Fruit fly (Drosophila melanogaster): ENCODE measurements around the gene CG1544.

The CG1544 gene

dm6 chr3R:31247281-31247995 lies 50.7 kb downstream of the CG1544 start (continued):
- peak; percentile 31 for TF ChIP-seq lilli (GFP tag; optimal IDR thresholded peaks at IDR 0.05)
- TF ChIP-seq vfl (GFP tag; optimal IDR thresholded peaks at IDR 0.05): no peak
- TF ChIP-seq NfI (GFP tag; optimal IDR thresholded peaks at IDR 0.05): peak; percentile 46
- peak; percentile 89 for TF ChIP-seq CG11504 (tag; optimal IDR thresholded peaks at IDR 0.05)
- TF ChIP-seq CG7928 (GFP tag; optimal IDR thresholded peaks at IDR 0.05): no peak
- TF ChIP-seq stc (GFP tag; IDR thresholded peaks at IDR 0.05): peak; percentile 82
- peak; percentile 83 for TF ChIP-seq CG7839 (tag; optimal IDR thresholded peaks at IDR 0.05)
- peak; percentile 54 for TF ChIP-seq sug (tag; optimal IDR thresholded peaks at IDR 0.05)
- TF ChIP-seq CG4360 (GFP tag; IDR thresholded peaks at IDR 0.05): 0 out of 2 replicates have a peak, but pooled peaks have one; percentile 19
- TF ChIP-seq Rfx (GFP tag; IDR thresholded peaks at IDR 0.05): peak; percentile 67
- peak; percentile 58 for TF ChIP-seq CG11398 (GFP tag; optimal IDR thresholded peaks at IDR 0.05)
- TF ChIP-seq Atf-2 (GFP tag; optimal IDR thresholded peaks at IDR 0.05): peak; percentile 14
- TF ChIP-seq trem (tag; optimal IDR thresholded peaks at IDR 0.05): peak; percentile 64
- TF ChIP-seq nom (GFP tag; optimal IDR thresholded peaks at IDR 0.05): no peak
- TF ChIP-seq CG31388 (GFP tag; optimal IDR thresholded peaks at IDR 0.05): no peak
- peak; percentile 38 for TF ChIP-seq chn (GFP tag; optimal IDR thresholded peaks at IDR 0.05)
- TF ChIP-seq CG1647 (GFP tag; optimal IDR thresholded peaks at IDR 0.05): peak; percentile 46
- no peak for TF ChIP-seq bbx (GFP tag; IDR thresholded peaks at IDR 0.05; ENCODE audit: partially characterized antibody)
- peak; percentile 18 for TF ChIP-seq Jarid2 (GFP tag; optimal IDR thresholded peaks at IDR 0.05)
- TF ChIP-seq CG4730 (GFP tag; IDR thresholded peaks at IDR 0.05): peak; percentile 62
- TF ChIP-seq vvl (GFP tag; IDR thresholded peaks at IDR 0.05): peak; percentile 78
- peak; percentile 51 for TF ChIP-seq Dad (GFP tag; optimal IDR thresholded peaks at IDR 0.05)
- peak; percentile 68 for TF ChIP-seq Fer1 (GFP tag; optimal IDR thresholded peaks at IDR 0.05)
- peak; percentile 76 for TF ChIP-seq ttk (GFP tag; IDR thresholded peaks at IDR 0.05)
- peak; percentile 44 for TF ChIP-seq CG1024 (GFP tag; IDR thresholded peaks at IDR 0.05)
- TF ChIP-seq sim (GFP tag; IDR thresholded peaks at IDR 0.05): peak; percentile 43; the same call in 1 of the 2 replicates
- TF ChIP-seq br (optimal IDR thresholded peaks at IDR 0.05): no peak
- peak; percentile 26 for TF ChIP-seq Bteb2 (GFP tag; optimal IDR thresholded peaks at IDR 0.05)
- peak; percentile 52 for TF ChIP-seq twi (tag; optimal IDR thresholded peaks at IDR 0.05)
- TF ChIP-seq Sry-β (GFP tag; optimal IDR thresholded peaks at IDR 0.05): peak; percentile 5
- TF ChIP-seq Side (GFP tag; optimal IDR thresholded peaks at IDR 0.05): peak; percentile 52
- peak; percentile 5 for TF ChIP-seq disco-r (GFP tag; optimal IDR thresholded peaks at IDR 0.05)
- TF ChIP-seq CG6654 (GFP tag; optimal IDR thresholded peaks at IDR 0.05): peak; percentile 48
- TF ChIP-seq amos (GFP tag; IDR thresholded peaks at IDR 0.05; ENCODE audit: partially characterized antibody): no peak
- peak; percentile 81 for TF ChIP-seq Rx (GFP tag; IDR thresholded peaks at IDR 0.05)
- peak; percentile 14 for TF ChIP-seq dm (GFP tag; optimal IDR thresholded peaks at IDR 0.05)
- peak; percentile 40 for TF ChIP-seq CG12299 (tag; optimal IDR thresholded peaks at IDR 0.05)
- no peak for TF ChIP-seq ato (GFP tag; IDR thresholded peaks at IDR 0.05; ENCODE audit: partially characterized antibody)
- no peak for TF ChIP-seq CG7745 (tag; optimal IDR thresholded peaks at IDR 0.05)
- peak; percentile 89 for TF ChIP-seq ci (GFP tag; IDR thresholded peaks at IDR 0.05)
- TF ChIP-seq CG17328 (GFP tag; IDR thresholded peaks at IDR 0.05): peak; percentile 69
- TF ChIP-seq CG10267 (tag; optimal IDR thresholded peaks at IDR 0.05): peak; percentile 67
- no peak for TF ChIP-seq insv (GFP tag; optimal IDR thresholded peaks at IDR 0.05)
- TF ChIP-seq CG1602 (GFP tag; optimal IDR thresholded peaks at IDR 0.05): peak; percentile 57
- TF ChIP-seq NFAT (GFP tag; IDR thresholded peaks at IDR 0.05): peak; percentile 29; the same call in 1 of the 2 replicates
- TF ChIP-seq Nf-YA (GFP tag; IDR thresholded peaks at IDR 0.05): peak; percentile 60; the same call in 1 of the 2 replicates
- TF ChIP-seq shn (GFP tag; optimal IDR thresholded peaks at IDR 0.05): no peak
- peak; percentile 29 for TF ChIP-seq CG4282 (GFP tag; optimal IDR thresholded peaks at IDR 0.05)
- TF ChIP-seq CG3407 (GFP tag; optimal IDR thresholded peaks at IDR 0.05): peak; percentile 65
- TF ChIP-seq CG18764 (GFP tag; optimal IDR thresholded peaks at IDR 0.05): peak; percentile 59
